Worm (Caenorhabditis elegans): ENCODE measurements around the gene F49F1.18.

- TF ChIP-seq dao-5 (tag; optimal IDR thresholded peaks at IDR 0.05) = no peak
- no peak for TF ChIP-seq W03F9.2 (tag; optimal IDR thresholded peaks at IDR 0.05)
- no peak for TF ChIP-seq him-1 (tag; optimal IDR thresholded peaks at IDR 0.05)
Observed at ce11 chrIV:4167296-4167695, 27.1 kb upstream of the F49F1.18 start.

Measured in whole organism, L4/young adult.